Worm (Caenorhabditis elegans) whole organism, L3 larva: Measurements from ENCODE around the gene mrps-14.

Source experiments
- elt-1 ChIP-seq: fragments of 150-350 bp; optimal IDR thresholded peaks from 2 replicates; lab custom pipeline; 2014; ENCODE audit warnings: missing biosample characterization, missing genetic modification characterization
- hmg-11 ChIP-seq: sonication (generic microtip); optimal IDR thresholded peaks from 2 replicates; lab custom pipeline; 2016; ENCODE audit warnings: missing genetic modification characterization, missing compliant biosample characterization
- nfya-1 ChIP-seq: sonication (generic microtip); optimal IDR thresholded peaks from 2 replicates; lab custom pipeline; 2017; ENCODE audit warnings: missing genetic modification characterization, mild to moderate bottlenecking, missing compliant biosample characterization, antibody characterized with exemption, moderate library complexity; ENCODE audit not compliant: insufficient read depth
- nhr-11 ChIP-seq: fragments of 150-350 bp; optimal IDR thresholded peaks from 2 replicates; lab custom pipeline; 2014; ENCODE audit warnings: missing biosample characterization, missing genetic modification characterization
- nhr-237 ChIP-seq: fragments of 150-350 bp; optimal IDR thresholded peaks from 2 replicates; lab custom pipeline; 2014; ENCODE audit warnings: missing biosample characterization, missing genetic modification characterization
- nhr-28 ChIP-seq: fragments of 150-350 bp; optimal IDR thresholded peaks from 2 replicates; lab custom pipeline; 2014; ENCODE audit warnings: missing biosample characterization, missing genetic modification characterization
- pha-4 ChIP-seq: fragments of 150-350 bp; optimal IDR thresholded peaks from 2 replicates; lab custom pipeline; 2014; ENCODE audit warnings: missing biosample characterization, missing genetic modification reagents, missing genetic modification characterization
- pqm-1 ChIP-seq: fragments of 150-350 bp; optimal IDR thresholded peaks from 2 replicates; lab custom pipeline; 2017; ENCODE audit warnings: missing biosample characterization, missing genetic modification characterization, inconsistent platforms
- skn-1 ChIP-seq: fragments of 150-350 bp; optimal IDR thresholded peaks from 2 replicates; lab custom pipeline; 2014; ENCODE audit warnings: missing biosample characterization, missing genetic modification characterization
- tbx-2 ChIP-seq: sonication (generic microtip); optimal IDR thresholded peaks from 2 replicates; lab custom pipeline; 2016; ENCODE audit warnings: mild to moderate bottlenecking, missing genetic modification characterization, missing compliant biosample characterization
- unc-62 ChIP-seq: fragments of 150-350 bp; sonication (generic microtip); optimal IDR thresholded peaks from 4 replicates; lab custom pipeline; 2014; ENCODE audit warnings: missing biosample characterization, missing genetic modification reagents, missing genetic modification characterization
- zag-1 ChIP-seq: fragments of 150-350 bp; optimal IDR thresholded peaks from 2 replicates; lab custom pipeline; 2014; ENCODE audit warnings: missing biosample characterization, missing genetic modification characterization
- ztf-11 ChIP-seq: fragments of 150-350 bp; optimal IDR thresholded peaks from 2 replicates; lab custom pipeline; 2014; ENCODE audit warnings: missing biosample characterization, missing genetic modification characterization

DNA sequence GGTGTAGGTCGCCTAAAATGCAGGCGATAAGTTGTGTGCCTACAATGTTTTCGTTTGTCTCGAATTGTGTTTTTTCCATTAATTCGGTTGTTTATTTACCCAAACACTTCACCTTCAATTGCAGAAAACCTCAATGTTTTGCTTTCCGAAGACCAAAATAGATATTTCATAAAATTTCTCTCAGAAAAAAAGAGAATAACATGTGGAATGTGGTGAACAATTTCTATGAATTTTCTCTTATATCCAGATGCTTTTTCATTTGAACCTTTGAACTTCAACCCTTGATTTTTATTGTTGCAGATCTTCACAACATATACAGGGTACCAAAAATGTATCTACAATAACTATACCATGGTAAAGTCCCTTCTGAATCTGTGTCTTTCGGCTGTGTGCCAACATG is 35.9 kb downstream of the mrps-14 start, which contains the start of gene T01E8.1:
- TF ChIP-seq nhr-237 (tag; lab: Kevin White, UChicago) (no peak), skn-1 (tag; lab: Kevin White, UChicago) (no peak), elt-1 (no peak), tbx-2 (tag; lab: Kevin White, UChicago) (no peak), pha-4 (no peak), nhr-28 (tag; lab: Kevin White, UChicago) (no peak), nhr-11 (tag; lab: Kevin White, UChicago) (no peak), zag-1 (tag; lab: Kevin White, UChicago) (no peak), pqm-1 (tag; lab: Kevin White, UChicago) (no peak), unc-62 (GFP tag; lab: Kevin White, UChicago) (no peak), nfya-1 (tag; lab: Kevin White, UChicago) (no peak), ztf-11 (no peak), hmg-11 (tag; lab: Kevin White, UChicago) (no peak)
